Worm (Caenorhabditis elegans): Measurements from ENCODE around the gene col-105.

DNA sequence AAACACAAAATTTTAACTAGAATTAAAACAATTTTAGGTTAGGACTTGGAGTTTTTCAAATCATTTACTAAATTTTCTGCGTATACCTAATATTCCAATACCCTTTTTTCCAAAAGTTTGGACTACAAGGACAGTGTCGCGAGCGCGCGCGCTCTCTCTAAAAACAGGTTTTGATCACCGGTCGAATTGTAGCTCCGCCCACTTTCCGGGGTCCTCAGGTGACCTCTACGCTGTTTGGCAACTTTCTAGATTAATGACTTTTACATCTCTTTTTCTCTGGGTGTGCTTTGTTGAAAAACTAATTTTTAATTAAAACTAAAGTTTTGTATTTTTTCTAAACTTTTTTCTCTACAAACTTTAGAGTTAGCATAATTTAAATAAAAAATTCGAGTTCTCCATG lies 30.0 kb upstream of the col-105 start:
- TF ChIP-seq scrt-1 (GFP tag; IDR thresholded peaks at IDR 0.05) = no peak
- no peak for TF ChIP-seq flt-1 (GFP tag; IDR thresholded peaks at IDR 0.05)
- TF ChIP-seq hmbx-1 (tag; optimal IDR thresholded peaks at IDR 0.05) = no peak
- no peak for TF ChIP-seq tra-4 (tag; optimal IDR thresholded peaks at IDR 0.05)
- no peak for TF ChIP-seq ceh-13 (GFP tag; optimal IDR thresholded peaks at IDR 0.05)
- TF ChIP-seq F13C5.2 (tag; optimal IDR thresholded peaks at IDR 0.05) = no peak
- no peak for TF ChIP-seq tbx-37 (GFP tag; conservative IDR thresholded peaks at IDR 0.05)
- TF ChIP-seq ama-1 (optimal IDR thresholded peaks at IDR 0.05) = no peak
